Worm (Caenorhabditis elegans): ENCODE measurements around the gene T28D6.5.

T28D6.5 gene

ce11 chrIII:11390832-11391231 is 57.4 kb downstream of the T28D6.5 start:
- TF ChIP-seq unc-39 (tag; optimal IDR thresholded peaks at IDR 0.05) (no peak), sem-2 (GFP tag; optimal IDR thresholded peaks at IDR 0.05) (no peak), drap-1 (GFP tag; optimal IDR thresholded peaks at IDR 0.05) (no peak), nhr-2 (tag; optimal IDR thresholded peaks at IDR 0.05) (no peak), ces-1 (GFP tag; optimal IDR thresholded peaks at IDR 0.05) (peak; percentile 55)
